Worm (Caenorhabditis elegans): Measurements from ENCODE around the gene pcm-1.
A peak's percentile ranks its signal among the peaks of the same experiment; 100 is the strongest.

The pcm-1 gene

DNA sequence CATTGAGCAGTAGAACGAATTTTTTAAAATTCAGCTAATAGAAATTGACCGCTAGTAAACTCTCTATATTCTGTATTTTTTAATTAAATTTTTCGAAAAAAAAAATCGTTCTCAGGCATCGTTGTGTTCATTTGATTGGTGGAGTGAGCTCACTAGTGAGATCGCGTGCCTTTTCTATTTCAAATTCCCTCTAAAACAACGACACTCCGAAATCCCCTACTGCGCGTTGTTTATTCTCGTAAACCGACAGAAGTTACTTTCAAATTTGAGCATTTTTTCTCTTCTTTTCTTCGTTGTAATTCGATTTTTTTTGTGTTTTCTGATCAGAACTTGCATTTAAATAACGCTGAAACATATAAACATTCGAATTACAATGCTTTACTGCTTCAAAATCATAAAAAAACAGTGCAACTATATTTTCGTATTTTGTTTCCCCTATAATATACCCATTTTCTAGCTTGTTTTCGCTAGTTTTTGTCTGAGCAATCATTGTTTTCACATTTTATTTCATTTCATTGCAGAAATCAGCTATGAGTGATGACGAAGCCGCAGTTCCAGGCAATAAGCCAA is 24.1 kb downstream of the pcm-1 start, which contains the start of gene syf-3:
Gene syf-3, plus strand, starts transcription at position 520 of the 570 bp plus-strand sequence.
- TF ChIP-seq nhr-11 (tag; optimal IDR thresholded peaks at IDR 0.05) = no peak
- no peak for TF ChIP-seq elt-2 (tag; optimal IDR thresholded peaks at IDR 0.05)
- TF ChIP-seq fkh-10 (GFP tag; optimal IDR thresholded peaks at IDR 0.05) = no peak
- TF ChIP-seq nfya-1 (tag; optimal IDR thresholded peaks at IDR 0.05; ENCODE audit: insufficient read depth) = peak; percentile 52
- peak; percentile 83 for TF ChIP-seq R02D3.7 (tag; optimal IDR thresholded peaks at IDR 0.05)
- no peak for TF ChIP-seq lin-39 (tag; optimal IDR thresholded peaks at IDR 0.05)
- TF ChIP-seq jun-1 (tag; optimal IDR thresholded peaks at IDR 0.05) = peak; percentile 7
- TF ChIP-seq pqm-1 (tag; optimal IDR thresholded peaks at IDR 0.05) = no peak
- TF ChIP-seq skn-1 (tag; optimal IDR thresholded peaks at IDR 0.05) = no peak
- no peak for TF ChIP-seq ZK546.5 (tag; optimal IDR thresholded peaks at IDR 0.05)
- peak; percentile 41 for TF ChIP-seq lin-15B (tag; optimal IDR thresholded peaks at IDR 0.05)
- TF ChIP-seq aly-2 (tag; optimal IDR thresholded peaks at IDR 0.05) = no peak
- TF ChIP-seq hmg-11 (tag; optimal IDR thresholded peaks at IDR 0.05) = peak; percentile 69
- TF ChIP-seq egl-27 (tag; optimal IDR thresholded peaks at IDR 0.05) = no peak
- TF ChIP-seq fos-1 (tag; optimal IDR thresholded peaks at IDR 0.05) = no peak
- TF ChIP-seq mml-1 (tag; optimal IDR thresholded peaks at IDR 0.05) = no peak
- TF ChIP-seq pha-4 (tag; optimal IDR thresholded peaks at IDR 0.05) = peak; percentile 63
- no peak for TF ChIP-seq tbx-2 (tag; optimal IDR thresholded peaks at IDR 0.05)
- TF ChIP-seq ceh-16 (tag; optimal IDR thresholded peaks at IDR 0.05) = no peak

DNA sequence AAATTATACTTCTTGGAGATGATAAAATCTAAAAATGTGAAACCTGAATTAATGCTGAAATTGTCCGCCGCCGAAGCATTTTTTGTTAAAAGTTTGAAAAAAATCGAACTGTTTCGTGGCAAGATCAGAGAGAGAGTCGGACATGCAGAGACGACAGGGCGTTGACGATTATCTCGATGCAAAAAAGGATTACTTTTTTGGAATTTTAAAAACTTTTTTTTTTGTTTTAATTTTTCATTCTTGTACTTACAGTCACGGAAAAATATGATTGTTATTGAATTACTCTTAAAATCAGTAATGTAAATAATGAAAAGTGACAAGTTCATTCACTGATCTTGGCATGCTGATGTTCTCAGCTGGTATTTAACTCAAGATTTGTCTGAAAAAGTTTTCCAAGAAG is 27.0 kb downstream of the pcm-1 start, which contains the start of the genes M03F8.5 and M03F8.7:
Gene M03F8.5, minus strand, starts transcription at position 101 of the 400 bp plus-strand sequence.
Gene M03F8.7, plus strand, starts transcription at position 249 of the 400 bp plus-strand sequence.
- TF ChIP-seq unc-39 (tag; optimal IDR thresholded peaks at IDR 0.05) (no peak), pha-4 (tag; optimal IDR thresholded peaks at IDR 0.05) (no peak), eor-1 (tag; optimal IDR thresholded peaks at IDR 0.05) (no peak), nhr-43 (tag; optimal IDR thresholded peaks at IDR 0.05; ENCODE audit: poor library complexity, severe bottlenecking) (no peak), pqm-1 (tag; optimal IDR thresholded peaks at IDR 0.05) (no peak), nhr-23 (tag; optimal IDR thresholded peaks at IDR 0.05) (no peak)

DNA sequence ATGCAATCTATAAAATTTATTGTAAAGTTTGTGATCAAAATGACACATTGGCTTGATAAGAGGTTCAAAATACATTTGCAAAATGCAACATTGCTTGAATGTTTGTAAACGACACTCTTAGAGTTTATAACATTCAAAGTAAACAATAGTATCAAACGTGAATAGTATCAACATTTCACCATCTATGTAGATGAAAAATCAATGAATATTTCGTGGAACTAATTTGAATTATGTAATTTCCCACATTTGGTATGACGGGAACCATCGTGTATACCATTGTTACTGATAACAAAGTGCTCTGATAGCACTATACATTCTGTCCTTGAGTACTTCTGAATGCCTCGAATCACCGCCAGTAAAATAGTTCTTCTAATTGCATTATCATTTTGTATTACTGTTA is 33.1 kb downstream of the pcm-1 start, which contains the start of gene galt-1:
Gene galt-1, plus strand, starts transcription at position 318 of the 400 bp plus-strand sequence.
- TF ChIP-seq nhr-12 (tag; optimal IDR thresholded peaks at IDR 0.05) (no peak), ceh-82 (tag; optimal IDR thresholded peaks at IDR 0.05) (no peak), daf-12 (tag; optimal IDR thresholded peaks at IDR 0.05) (no peak), elt-2 (tag; optimal IDR thresholded peaks at IDR 0.05) (peak; percentile 77), ama-1 (optimal IDR thresholded peaks at IDR 0.05) (no peak), pqm-1 (tag; optimal IDR thresholded peaks at IDR 0.05) (peak; percentile 34), nhr-67 (tag; optimal IDR thresholded peaks at IDR 0.05) (no peak), tbx-2 (tag; optimal IDR thresholded peaks at IDR 0.05) (no peak), pha-4 (tag; optimal IDR thresholded peaks at IDR 0.05) (peak; percentile 15)

DNA sequence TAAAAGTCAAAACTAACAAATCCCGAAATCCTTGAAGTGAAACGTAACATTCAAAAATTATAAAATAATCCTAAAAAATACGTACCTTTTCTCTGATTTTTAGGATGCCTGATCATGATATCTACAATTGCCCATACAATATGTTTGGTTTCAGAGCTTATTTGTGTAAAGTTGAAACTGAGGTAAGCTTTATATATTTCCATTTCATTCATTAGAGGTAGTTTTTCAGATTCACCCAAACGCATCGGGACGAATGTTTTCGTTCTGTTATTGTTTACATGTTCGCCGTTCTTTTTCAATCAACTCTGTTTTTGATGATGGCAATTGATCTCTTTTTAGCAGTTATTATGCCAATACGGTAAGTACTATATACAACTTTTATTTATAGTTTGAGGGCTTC is 35.7 kb downstream of the pcm-1 start:
- no peak for TF ChIP-seq tbx-2 (tag; optimal IDR thresholded peaks at IDR 0.05)
- no peak for TF ChIP-seq ceh-82 (tag; optimal IDR thresholded peaks at IDR 0.05)
- TF ChIP-seq ztf-4 (tag; optimal IDR thresholded peaks at IDR 0.05) = no peak
- TF ChIP-seq ZK546.5 (tag; optimal IDR thresholded peaks at IDR 0.05) = no peak
- no peak for TF ChIP-seq sea-2 (GFP tag; optimal IDR thresholded peaks at IDR 0.05)
- no peak for TF ChIP-seq jun-1 (tag; optimal IDR thresholded peaks at IDR 0.05)
- TF ChIP-seq ztf-11 (tag; optimal IDR thresholded peaks at IDR 0.05) = no peak
- no peak for TF ChIP-seq nhr-43 (tag; optimal IDR thresholded peaks at IDR 0.05; ENCODE audit: poor library complexity, severe bottlenecking)
- no peak for TF ChIP-seq daf-12 (tag; optimal IDR thresholded peaks at IDR 0.05)

DNA sequence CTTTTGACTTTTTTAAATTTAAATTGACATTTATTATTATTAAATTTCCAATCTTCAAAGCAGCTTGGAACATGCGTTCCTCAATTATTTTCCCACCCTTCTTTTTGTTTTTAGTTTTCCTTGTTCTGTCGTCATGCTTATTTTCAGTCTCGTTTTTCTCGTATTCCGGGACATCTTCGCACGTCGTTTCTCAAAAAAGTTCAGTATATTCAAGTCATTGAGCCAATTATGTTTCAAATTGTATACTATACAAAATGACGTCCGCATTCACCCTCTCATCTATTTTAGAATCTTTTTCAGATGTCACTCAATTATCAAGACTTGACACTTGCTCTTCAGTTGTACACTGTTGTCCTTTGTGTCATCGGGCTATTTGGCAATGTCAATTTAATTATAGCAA is 36.3 kb downstream of the pcm-1 start, which contains the start of gene srsx-17:
Gene srsx-17, plus strand, starts transcription at position 301 of the 400 bp plus-strand sequence.
- TF ChIP-seq tbx-2 (tag; optimal IDR thresholded peaks at IDR 0.05) (no peak), elt-2 (tag; optimal IDR thresholded peaks at IDR 0.05) (no peak), nhr-76 (tag; optimal IDR thresholded peaks at IDR 0.05) (no peak), ceh-16 (tag; optimal IDR thresholded peaks at IDR 0.05) (no peak), mdl-1 (tag; optimal IDR thresholded peaks at IDR 0.05) (no peak), lsy-12 (tag; optimal IDR thresholded peaks at IDR 0.05) (no peak), eor-1 (tag; optimal IDR thresholded peaks at IDR 0.05) (no peak), ama-1 (optimal IDR thresholded peaks at IDR 0.05) (no peak), lin-39 (tag; optimal IDR thresholded peaks at IDR 0.05) (no peak), fkh-10 (GFP tag; optimal IDR thresholded peaks at IDR 0.05) (no peak), pha-4 (tag; optimal IDR thresholded peaks at IDR 0.05) (no peak), elt-3 (tag; optimal IDR thresholded peaks at IDR 0.05) (no peak), elt-1 (tag; optimal IDR thresholded peaks at IDR 0.05) (no peak)

Data from whole organism, L3 larva.